Fruit fly (Drosophila melanogaster) whole organism, adult: ENCODE results near the gene arx.

Experiments
- CG11617 ChIP-seq: fragments of 200-800 bp; sonication (Bioruptor generic); optimal IDR thresholded peaks from 2 replicates; lab custom pipeline; 2017; ENCODE audit warnings: mild to moderate bottlenecking, missing biosample characterization, missing genetic modification reagents, missing genetic modification characterization
- CG12768 ChIP-seq: fragments of 200-800 bp; sonication (Bioruptor generic); optimal IDR thresholded peaks from 2 replicates; lab custom pipeline; 2017; ENCODE audit warnings: missing biosample characterization, missing genetic modification characterization, mild to moderate bottlenecking, moderate library complexity, missing genetic modification reagents
- CG14711 ChIP-seq: fragments of 200-800 bp; sonication (Bioruptor generic); optimal IDR thresholded peaks from 2 replicates; lab custom pipeline; 2018; ENCODE audit warnings: missing biosample characterization, mild to moderate bottlenecking, missing genetic modification characterization, moderate library complexity
- CG1620 ChIP-seq: fragments of 200-800 bp; sonication (Bioruptor generic); optimal IDR thresholded peaks from 2 replicates; lab custom pipeline; 2016; ENCODE audit warnings: missing biosample characterization, missing genetic modification characterization
- CG33017 ChIP-seq: fragments of 200-800 bp; sonication (Bioruptor generic); optimal IDR thresholded peaks from 2 replicates; lab custom pipeline; 2018; ENCODE audit warnings: missing biosample characterization, mild to moderate bottlenecking, missing genetic modification characterization, moderate library complexity
- CG5204 ChIP-seq: fragments of 200-800 bp; sonication (Bioruptor generic); optimal IDR thresholded peaks from 2 replicates; lab custom pipeline; 2016; ENCODE audit warnings: missing biosample characterization, missing genetic modification characterization
- CG7045 ChIP-seq: fragments of 200-800 bp; sonication (Bioruptor generic); optimal IDR thresholded peaks from 2 replicates; lab custom pipeline; 2017; ENCODE audit warnings: missing biosample characterization, mild to moderate bottlenecking, missing genetic modification characterization
- CG7101 ChIP-seq: fragments of 200-800 bp; sonication (Bioruptor generic); optimal IDR thresholded peaks from 2 replicates; lab custom pipeline; 2018; ENCODE audit warnings: missing biosample characterization, mild to moderate bottlenecking, missing genetic modification characterization, moderate library complexity
- Clk ChIP-seq: fragments of 200-800 bp; sonication (Bioruptor generic); optimal IDR thresholded peaks from 2 replicates; lab custom pipeline; 2017; ENCODE audit warnings: missing biosample characterization, missing genetic modification characterization
- Crg-1 ChIP-seq: fragments of 200-800 bp; sonication (Bioruptor generic); optimal IDR thresholded peaks from 2 replicates; lab custom pipeline; 2016; ENCODE audit warnings: missing biosample characterization, missing genetic modification characterization
- Hr96 ChIP-seq: fragments of 200-800 bp; sonication (Bioruptor generic); optimal IDR thresholded peaks from 2 replicates; lab custom pipeline; 2016; ENCODE audit warnings: missing biosample characterization, missing genetic modification characterization
- Mnt ChIP-seq: fragments of 200-800 bp; sonication (Bioruptor generic); optimal IDR thresholded peaks from 2 replicates; lab custom pipeline; 2016; ENCODE audit warnings: missing biosample characterization, mild to moderate bottlenecking, missing genetic modification characterization
- bab1 ChIP-seq: fragments of 200-800 bp; sonication (Bioruptor generic); optimal IDR thresholded peaks from 3 replicates; lab custom pipeline; 2019; ENCODE audit warnings: missing biosample characterization, mild to moderate bottlenecking, missing genetic modification characterization, moderate library complexity
- cic ChIP-seq: fragments of 200-800 bp; sonication (Bioruptor generic); optimal IDR thresholded peaks from 2 replicates; lab custom pipeline; 2017; ENCODE audit warnings: missing biosample characterization, mild to moderate bottlenecking, missing genetic modification characterization, moderate library complexity
- cnc ChIP-seq, 2 experiments: fragments of >200 bp; optimal IDR thresholded peaks; 2 replicates each; lab custom pipeline; 2017
- kay ChIP-seq: fragments of 200-800 bp; sonication (Bioruptor generic); peaks from one replicate; lab custom pipeline; 2016; ENCODE audit warnings: missing biosample characterization, missing genetic modification characterization, borderline replicate concordance
- ovo ChIP-seq: fragments of 200-800 bp; sonication (Bioruptor generic); optimal IDR thresholded peaks from 2 replicates; lab custom pipeline; 2016; ENCODE audit warnings: missing biosample characterization, missing genetic modification characterization
- pad ChIP-seq: fragments of 200-800 bp; sonication (Bioruptor generic); optimal IDR thresholded peaks from 3 replicates; lab custom pipeline; 2017; ENCODE audit warnings: missing biosample characterization, missing genetic modification characterization, mild to moderate bottlenecking, moderate library complexity, missing genetic modification reagents
- tj ChIP-seq: fragments of 200-800 bp; sonication (Bioruptor generic); optimal IDR thresholded peaks from 3 replicates; lab custom pipeline; 2017; ENCODE audit warnings: missing biosample characterization, mild to moderate bottlenecking, missing genetic modification characterization, moderate library complexity
- toe ChIP-seq: fragments of 200-800 bp; sonication (Bioruptor generic); optimal IDR thresholded peaks from 2 replicates; lab custom pipeline; 2016; ENCODE audit warnings: missing biosample characterization, missing genetic modification characterization

The arx gene

DNA sequence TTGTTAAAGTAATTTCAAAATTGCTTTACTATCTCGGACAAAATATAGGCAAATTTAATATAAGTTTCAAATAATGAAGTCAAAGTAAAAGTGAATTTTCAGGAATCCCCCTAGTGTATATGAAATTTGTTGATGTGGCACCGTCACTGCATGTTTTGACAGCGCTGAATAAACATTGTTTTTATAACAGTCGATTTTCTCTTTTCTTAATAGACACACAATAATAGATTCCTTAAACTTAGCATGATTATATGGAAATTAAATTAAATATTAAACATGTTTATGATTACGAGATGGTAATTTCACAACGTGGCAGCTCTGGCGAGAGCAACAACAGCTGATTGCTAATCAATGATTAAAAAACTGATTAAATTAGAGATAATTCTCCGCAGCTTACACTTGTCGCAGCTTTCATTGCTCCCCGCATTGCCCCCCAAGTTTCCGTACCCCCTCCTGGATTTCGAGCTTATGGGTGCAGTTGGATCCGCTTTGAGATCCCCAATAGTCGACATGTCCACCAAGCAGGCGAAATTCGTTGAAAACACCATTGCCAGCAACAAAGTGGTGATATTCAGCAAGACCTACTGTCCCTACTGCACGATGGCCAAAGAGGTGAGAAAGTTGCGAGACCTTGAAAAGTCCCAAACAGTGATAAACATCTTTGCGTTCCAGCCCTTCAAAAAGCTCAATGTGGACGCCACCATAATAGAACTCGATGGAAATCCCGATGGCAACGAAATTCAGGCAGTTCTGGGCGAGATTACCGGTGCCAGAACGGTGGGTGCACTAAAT is 32.1 kb downstream of the arx start, which contains the start of gene Grx1:
Gene Grx1 (plus strand): TSS at position 196 of the 792 bp plus-strand sequence.
- no peak for TF ChIP-seq cnc (optimal IDR thresholded peaks at IDR 0.05; lab: Kevin White, UChicago)
- TF ChIP-seq CG5204 = peak; percentile 80
- TF ChIP-seq kay = no peak
- peak; percentile 67 for TF ChIP-seq bab1
- peak; percentile 72 for TF ChIP-seq CG7045 (GFP tag; lab: Kevin White, UChicago)
- peak; percentile 63 for TF ChIP-seq Mnt (GFP tag; lab: Kevin White, UChicago)
- TF ChIP-seq CG7101 (tag; lab: Kevin White, UChicago) = peak; percentile 77
- TF ChIP-seq Hr96 (GFP tag; lab: Kevin White, UChicago) = peak; percentile 60
- TF ChIP-seq pad (GFP tag; lab: Kevin White, UChicago) = peak; percentile 19
- peak; percentile 63 for TF ChIP-seq cic (GFP tag; lab: Kevin White, UChicago)
- TF ChIP-seq ovo (GFP tag; lab: Kevin White, UChicago) = no peak
- TF ChIP-seq CG11617 (GFP tag; lab: Kevin White, UChicago) = peak; percentile 83
- peak; percentile 30 for TF ChIP-seq Clk (GFP tag; lab: Kevin White, UChicago)
- TF ChIP-seq CG33017 (tag; lab: Kevin White, UChicago) = peak; percentile 37
- peak; percentile 84 for TF ChIP-seq CG14711 (tag; lab: Kevin White, UChicago)
- peak; percentile 53 for TF ChIP-seq Crg-1
- TF ChIP-seq toe (GFP tag; lab: Kevin White, UChicago) = peak; percentile 75
- TF ChIP-seq tj = peak; percentile 56
- peak; percentile 31 for TF ChIP-seq CG12768
- TF ChIP-seq CG1620 = peak; percentile 46

DNA sequence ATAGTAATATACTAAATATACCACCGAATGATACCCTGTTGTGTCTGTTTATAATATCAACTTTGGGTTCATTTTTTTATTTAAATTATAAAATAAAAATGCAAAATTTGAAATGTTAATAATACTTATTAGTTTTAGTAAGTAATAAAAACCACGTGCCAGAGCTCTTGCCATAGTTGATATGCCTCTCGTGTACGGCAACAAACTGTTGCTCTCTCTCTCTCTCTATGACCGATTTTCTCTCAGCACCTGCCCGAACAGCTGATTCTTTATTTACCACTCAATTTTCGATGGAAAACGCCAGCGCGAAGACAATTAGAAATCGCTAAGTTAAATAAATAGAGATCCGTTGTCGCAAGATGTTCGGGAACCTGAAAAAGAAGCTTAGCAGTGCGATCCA is 33.8 kb downstream of the arx start, which contains the start of gene Dysb:
Gene Dysb (plus strand): TSS at position 251 of the 400 bp plus-strand sequence.
- TF ChIP-seq Hr96 (GFP tag; lab: Kevin White, UChicago) = peak; percentile 13
- TF ChIP-seq CG11617 (GFP tag; lab: Kevin White, UChicago) = peak; percentile 87
- peak; percentile 53 for TF ChIP-seq pad (GFP tag; lab: Kevin White, UChicago)
- no peak for TF ChIP-seq cnc (optimal IDR thresholded peaks at IDR 0.05; lab: Kevin White, UChicago)
- peak; percentile 83 for TF ChIP-seq CG7045 (GFP tag; lab: Kevin White, UChicago)
- TF ChIP-seq CG14711 (tag; lab: Kevin White, UChicago) = peak; percentile 80
- TF ChIP-seq tj = peak; percentile 62
- no peak for TF ChIP-seq Crg-1
- peak; percentile 87 for TF ChIP-seq CG7101 (tag; lab: Kevin White, UChicago)
- peak; percentile 5 for TF ChIP-seq toe (GFP tag; lab: Kevin White, UChicago)
- peak; percentile 84 for TF ChIP-seq CG12768
- TF ChIP-seq Clk (GFP tag; lab: Kevin White, UChicago) = peak; percentile 11
- TF ChIP-seq CG5204 = peak; percentile 71
- TF ChIP-seq Mnt (GFP tag; lab: Kevin White, UChicago) = peak; percentile 64
- TF ChIP-seq CG33017 (tag; lab: Kevin White, UChicago) = peak; percentile 87
- TF ChIP-seq ovo (GFP tag; lab: Kevin White, UChicago) = peak; percentile 51
- TF ChIP-seq bab1 = peak; percentile 88
- TF ChIP-seq kay = no peak
- TF ChIP-seq cic (GFP tag; lab: Kevin White, UChicago) = peak; percentile 52
- peak; percentile 34 for TF ChIP-seq CG1620

DNA sequence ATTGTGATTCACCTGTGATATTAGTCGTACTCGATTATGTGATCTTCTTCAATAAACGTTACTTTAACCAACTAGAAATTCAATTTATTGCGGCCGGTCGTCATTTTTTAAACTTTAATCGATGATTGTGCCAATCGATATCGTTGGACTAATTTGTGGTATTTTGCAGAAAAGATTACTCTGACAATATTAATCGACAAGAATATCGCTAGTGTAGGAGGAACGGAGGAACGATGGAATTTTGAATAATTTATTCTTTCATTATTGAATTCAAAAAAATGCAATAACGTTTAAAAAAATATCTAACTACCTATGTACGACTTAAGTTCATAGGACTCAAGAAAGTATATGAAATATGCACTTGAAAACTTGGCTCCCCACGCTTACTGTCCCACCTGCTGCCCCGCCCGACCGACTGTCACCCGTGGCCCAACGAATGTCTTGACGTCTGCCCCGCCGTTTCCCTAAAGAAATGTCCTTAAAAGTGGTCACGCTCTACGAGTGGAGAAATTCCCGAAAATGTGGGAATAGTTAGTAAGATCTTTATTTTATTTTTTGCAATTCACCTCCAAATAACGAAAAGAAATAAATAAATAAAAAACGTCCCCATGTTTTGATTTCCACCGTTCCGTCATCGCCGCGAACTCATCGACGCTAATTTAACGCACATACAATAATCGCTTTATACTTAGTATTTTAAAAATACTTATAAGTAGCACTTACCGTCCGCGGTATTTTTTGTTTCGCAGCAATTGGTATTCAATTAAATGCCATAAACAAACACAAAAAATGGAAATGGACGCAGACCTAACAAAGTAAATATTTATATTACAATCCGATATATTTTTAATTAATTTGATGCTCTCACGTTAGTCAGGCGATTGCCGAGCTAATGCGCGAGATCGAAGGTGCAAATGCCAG is 35.6 kb downstream of the arx start, which contains the start of gene CG14074:
Gene CG14074 (plus strand): TSS at position 779 of the 921 bp plus-strand sequence.
- TF ChIP-seq ovo (GFP tag; lab: Kevin White, UChicago) (no peak), CG14711 (tag; lab: Kevin White, UChicago) (no peak), cnc (optimal IDR thresholded peaks at IDR 0.05; lab: Kevin White, UChicago) (no peak), Mnt (GFP tag; lab: Kevin White, UChicago) (no peak), CG7045 (GFP tag; lab: Kevin White, UChicago) (no peak)

DNA sequence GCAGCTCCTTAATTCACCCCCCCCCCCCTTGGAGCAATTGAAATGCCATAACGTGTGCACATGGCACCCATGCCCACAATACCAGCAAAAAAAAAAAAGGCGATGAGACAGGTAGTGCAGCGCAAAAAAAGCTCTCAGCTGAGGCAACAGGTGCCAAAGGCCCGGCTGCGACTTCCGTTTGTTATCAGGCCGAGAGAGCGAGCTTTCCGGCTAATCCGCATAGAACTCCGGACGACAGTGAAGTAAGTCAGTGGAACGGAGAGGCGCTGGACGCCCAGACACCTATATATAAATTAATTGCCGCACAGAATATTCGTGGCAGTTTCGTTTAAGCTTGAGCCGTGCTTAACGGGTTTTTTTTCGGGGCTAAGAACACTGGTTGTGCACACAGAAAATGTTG is 38.0 kb downstream of the arx start, which contains the start of gene CG6865:
Gene CG6865 (plus strand): TSS at position 321 of the 400 bp plus-strand sequence.
- TF ChIP-seq CG7101 (tag; lab: Kevin White, UChicago) = no peak
- TF ChIP-seq cic (GFP tag; lab: Kevin White, UChicago) = no peak

DNA sequence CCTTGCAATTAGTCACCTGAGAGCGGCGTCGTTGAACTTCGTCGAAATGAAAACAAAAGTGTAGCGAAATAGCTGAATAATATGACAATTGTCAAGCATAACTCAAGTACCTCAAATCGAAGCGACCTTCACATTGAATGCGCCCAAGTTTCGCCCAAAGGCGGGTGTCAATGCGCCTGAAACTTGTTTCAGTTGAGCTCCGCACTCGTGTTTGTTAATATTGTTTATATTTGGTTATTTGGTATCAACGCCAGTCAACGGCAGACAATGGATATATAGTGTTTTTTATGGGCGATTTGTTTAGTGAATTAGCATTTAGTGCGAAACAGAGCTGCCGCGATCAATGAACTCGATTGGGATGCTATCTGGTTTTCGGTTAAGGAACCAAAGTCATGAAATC is 39.5 kb downstream of the arx start:
- TF ChIP-seq CG5204 (no peak), kay (peak; percentile 56), toe (GFP tag; lab: Kevin White, UChicago) (no peak), tj (no peak)

DNA sequence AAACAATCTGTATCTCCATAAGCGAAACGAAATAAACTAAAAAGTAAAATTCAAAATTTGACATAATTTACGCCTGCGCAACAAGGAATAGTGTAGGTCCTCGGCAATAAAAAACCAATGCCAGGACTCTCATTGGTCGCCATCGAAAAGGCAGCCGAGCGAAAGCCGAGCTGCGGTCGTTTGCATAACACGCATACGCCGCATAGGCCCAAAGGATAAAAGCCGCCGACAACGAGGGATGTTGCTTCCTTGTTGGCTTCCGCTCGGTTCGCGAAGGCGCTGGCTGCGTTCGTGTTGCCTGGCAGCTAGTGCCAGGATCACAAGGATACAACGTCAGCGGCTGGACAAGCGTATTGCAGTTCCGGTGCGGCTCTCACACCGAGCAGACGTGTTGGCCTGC is 40.9 kb downstream of the arx start:
- TF ChIP-seq CG33017 (tag; lab: Kevin White, UChicago) = no peak
- no peak for TF ChIP-seq CG11617 (GFP tag; lab: Kevin White, UChicago)
- TF ChIP-seq CG7045 (GFP tag; lab: Kevin White, UChicago) = no peak
- no peak for TF ChIP-seq CG14711 (tag; lab: Kevin White, UChicago)
- no peak for TF ChIP-seq pad (GFP tag; lab: Kevin White, UChicago)
- no peak for TF ChIP-seq bab1
- TF ChIP-seq CG1620 = no peak
- TF ChIP-seq Crg-1 = no peak
- TF ChIP-seq ovo (GFP tag; lab: Kevin White, UChicago) = no peak
- no peak for TF ChIP-seq CG5204
- TF ChIP-seq cic (GFP tag; lab: Kevin White, UChicago) = no peak
- TF ChIP-seq CG7101 (tag; lab: Kevin White, UChicago) = no peak
- no peak for TF ChIP-seq tj
- no peak for TF ChIP-seq CG12768
- TF ChIP-seq toe (GFP tag; lab: Kevin White, UChicago) = no peak
- no peak for TF ChIP-seq Mnt (GFP tag; lab: Kevin White, UChicago)
